Worm (Caenorhabditis elegans): ENCODE results near the gene clec-135.
A peak's percentile ranks its signal among the peaks of the same experiment; 100 is the strongest.

clec-135 gene

DNA sequence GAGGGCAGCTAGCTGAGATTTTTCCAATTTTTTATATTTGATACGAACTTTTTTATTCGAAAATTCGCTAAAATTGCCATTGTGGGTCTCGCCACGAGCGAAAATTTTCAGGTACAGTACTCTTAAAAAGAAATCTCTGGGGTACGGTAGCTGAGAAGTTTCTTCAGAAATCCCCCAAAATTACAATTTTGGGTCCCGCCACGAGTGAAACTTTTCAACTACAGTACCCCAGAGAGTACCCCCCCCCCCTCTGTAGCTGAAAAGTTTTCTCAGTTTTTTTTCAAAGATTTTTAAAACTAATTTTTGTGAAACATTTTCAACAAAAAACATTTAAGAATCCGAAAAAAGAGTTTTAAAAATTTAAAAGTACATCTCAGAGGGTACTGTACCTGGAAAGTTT is 13.6 kb downstream of the clec-135 start:
- TF ChIP-seq lin-13 (GFP tag; optimal IDR thresholded peaks at IDR 0.05) (no peak), ceh-82 (tag; optimal IDR thresholded peaks at IDR 0.05) (no peak), rnt-1 (tag; optimal IDR thresholded peaks at IDR 0.05) (no peak), nhr-85 (tag) (no peak), vab-15 (tag; optimal IDR thresholded peaks at IDR 0.05) (no peak), dpl-1 (GFP tag; optimal IDR thresholded peaks at IDR 0.05) (no peak), mep-1 (tag; optimal IDR thresholded peaks at IDR 0.05) (no peak), pax-3 (tag; optimal IDR thresholded peaks at IDR 0.05) (no peak), unc-62 (GFP tag; optimal IDR thresholded peaks at IDR 0.05) (no peak), alr-1 (tag; optimal IDR thresholded peaks at IDR 0.05; ENCODE audit: borderline replicate concordance) (no peak), mef-2 (tag; optimal IDR thresholded peaks at IDR 0.05) (no peak), pqm-1 (tag; optimal IDR thresholded peaks at IDR 0.05) (no peak), elt-2 (tag; optimal IDR thresholded peaks at IDR 0.05) (no peak), ces-1 (GFP tag; optimal IDR thresholded peaks at IDR 0.05) (no peak), zag-1 (tag; optimal IDR thresholded peaks at IDR 0.05) (no peak), nhr-47 (tag; optimal IDR thresholded peaks at IDR 0.05) (no peak), lin-35 (GFP tag; optimal IDR thresholded peaks at IDR 0.05) (no peak), fkh-4 (tag; optimal IDR thresholded peaks at IDR 0.05; ENCODE audit: borderline replicate concordance) (no peak), nhr-12 (tag; optimal IDR thresholded peaks at IDR 0.05) (no peak)

DNA sequence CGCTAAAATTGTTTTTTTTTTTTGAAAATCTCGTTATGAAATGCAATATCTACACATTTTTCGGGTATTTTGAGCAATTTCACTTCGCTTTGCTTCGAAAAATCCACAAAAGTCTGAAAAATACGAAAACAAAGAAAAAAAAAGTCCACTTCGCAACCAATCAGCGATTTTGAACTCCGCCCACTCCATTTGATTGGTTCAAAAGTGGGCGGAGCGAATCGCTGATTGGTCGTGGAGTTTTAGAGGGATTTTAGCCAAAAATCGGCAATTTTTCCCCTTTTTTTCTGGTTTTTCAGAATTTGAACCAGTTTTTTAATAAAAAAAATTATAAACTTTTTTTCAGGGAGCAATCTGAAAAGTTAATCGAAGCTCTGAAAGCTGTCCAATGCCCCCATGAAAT is 19.6 kb downstream of the clec-135 start:
- TF ChIP-seq unc-30 (tag; optimal IDR thresholded peaks at IDR 0.05) (no peak), efl-1 (optimal IDR thresholded peaks at IDR 0.05) (no peak), efl-1 (GFP tag; optimal IDR thresholded peaks at IDR 0.05 in 1 of 2) (peak in 1 of 2 experiments; percentile 21)

DNA sequence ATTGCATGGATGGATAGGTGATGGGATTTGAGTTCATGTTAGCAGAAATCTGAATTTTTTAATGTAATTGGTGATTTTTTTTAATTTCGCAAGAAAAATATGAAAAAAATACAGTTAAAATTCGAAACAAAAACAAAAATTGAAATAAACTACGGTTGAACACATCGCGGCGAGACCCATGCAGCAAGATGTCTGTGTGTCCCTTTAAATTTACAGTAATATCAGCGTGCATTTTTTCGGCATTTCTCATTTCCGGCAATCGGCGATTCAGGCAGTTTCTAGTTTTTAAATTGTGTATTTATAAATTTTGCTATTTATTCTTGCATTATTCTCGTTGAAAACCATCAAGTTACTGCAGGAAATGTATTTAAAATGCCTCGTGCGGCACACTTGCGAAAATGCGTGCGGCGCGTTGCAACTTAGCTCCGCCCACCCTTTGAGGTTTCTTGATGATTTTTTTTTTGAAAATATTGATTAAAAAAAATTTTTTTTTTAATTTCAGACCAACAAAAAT is 20.8 kb downstream of the clec-135 start, which contains the start of the genes fbxc-44 and C16A11.2:
TSS of gene fbxc-44 (minus strand) at position 51 of the 514 bp plus-strand sequence.
TSS of gene C16A11.2 (plus strand) at position 503 of the 514 bp plus-strand sequence.
- TF ChIP-seq fkh-10 (GFP tag; optimal IDR thresholded peaks at IDR 0.05) (no peak), ztf-4 (tag; optimal IDR thresholded peaks at IDR 0.05) (no peak), efl-3 (GFP tag; optimal IDR thresholded peaks at IDR 0.05) (no peak), skn-1 (tag; optimal IDR thresholded peaks at IDR 0.05) (peak; percentile 31), sox-4 (tag; optimal IDR thresholded peaks at IDR 0.05) (no peak), mef-2 (tag; optimal IDR thresholded peaks at IDR 0.05) (no peak), egl-13 (tag; optimal IDR thresholded peaks at IDR 0.05) (peak; percentile 30), snu-23 (GFP tag; optimal IDR thresholded peaks at IDR 0.05) (peak; percentile 56), ceh-8 (GFP tag; optimal IDR thresholded peaks at IDR 0.05) (no peak), irx-1 (tag; optimal IDR thresholded peaks at IDR 0.05) (no peak), aha-1 (tag; optimal IDR thresholded peaks at IDR 0.05) (no peak), vab-15 (tag; optimal IDR thresholded peaks at IDR 0.05) (no peak), unc-86 (tag; optimal IDR thresholded peaks at IDR 0.05) (no peak), egl-27 (tag; optimal IDR thresholded peaks at IDR 0.05) (no peak), lin-39 (tag; optimal IDR thresholded peaks at IDR 0.05) (no peak), ets-5 (GFP tag; IDR thresholded peaks at IDR 0.05) (no peak), nhr-90 (tag; optimal IDR thresholded peaks at IDR 0.05; ENCODE audit: poor library complexity) (peak; percentile 46), nhr-11 (tag; optimal IDR thresholded peaks at IDR 0.05) (no peak), pag-3 (tag; optimal IDR thresholded peaks at IDR 0.05; ENCODE audit: borderline replicate concordance, insufficient read depth) (no peak), nhr-19 (GFP tag; conservative IDR thresholded peaks at IDR 0.05) (no peak; the same call in 1 of the 2 replicates), tbx-2 (tag; optimal IDR thresholded peaks at IDR 0.05) (peak; percentile 33), lir-3 (tag; optimal IDR thresholded peaks at IDR 0.05; ENCODE audit: poor library complexity) (no peak), ama-1 (optimal IDR thresholded peaks at IDR 0.05) (no peak), fos-1 (tag; optimal IDR thresholded peaks at IDR 0.05) (no peak), nhr-47 (tag; optimal IDR thresholded peaks at IDR 0.05) (no peak), ztf-11 (tag; optimal IDR thresholded peaks at IDR 0.05) (peak in 1 of 2 experiments; percentile 24), nhr-20 (tag; optimal IDR thresholded peaks at IDR 0.05) (peak; percentile 34), C04F5.9 (tag; optimal IDR thresholded peaks at IDR 0.05) (no peak), C34B4.2 (tag; optimal IDR thresholded peaks at IDR 0.05) (no peak), C16A3.4 (tag; optimal IDR thresholded peaks at IDR 0.05) (peak; percentile 33), elt-2 (tag; optimal IDR thresholded peaks at IDR 0.05) (peak; percentile 69), swsn-7 (tag; optimal IDR thresholded peaks at IDR 0.05) (peak; percentile 51)

All from whole organism, L1 larva.